Worm (Caenorhabditis elegans) whole organism, late embryonic: ENCODE data around the gene jud-4.

ENCODE experiments used
- C08G9.2 ChIP-seq: sonication (generic microtip); optimal IDR thresholded peaks from 2 replicates; lab custom pipeline; 2016; ENCODE audit warnings: mild to moderate bottlenecking, missing genetic modification characterization, moderate library complexity, missing compliant biosample characterization
- K02D7.2 ChIP-seq: sonication (generic microtip); optimal IDR thresholded peaks from 2 replicates; lab custom pipeline; 2017; ENCODE audit warnings: mild to moderate bottlenecking, missing genetic modification characterization, missing compliant biosample characterization
- K09A11.1 ChIP-seq: sonication (generic microtip); optimal IDR thresholded peaks from 2 replicates; lab custom pipeline; 2017; ENCODE audit warnings: antibody characterized with exemption, mild to moderate bottlenecking, missing genetic modification characterization, missing compliant biosample characterization; ENCODE audit not compliant: insufficient read depth
- Y22D7AL.16 ChIP-seq: sonication (generic microtip); optimal IDR thresholded peaks from 2 replicates; lab custom pipeline; 2016; ENCODE audit warnings: missing genetic modification characterization, missing compliant biosample characterization
- ahr-1 ChIP-seq: sonication (generic microtip); optimal IDR thresholded peaks from 2 replicates; lab custom pipeline; 2016; ENCODE audit warnings: missing genetic modification characterization, missing compliant biosample characterization
- ceh-14 ChIP-seq: sonication (generic microtip); optimal IDR thresholded peaks from 2 replicates; lab custom pipeline; 2016; ENCODE audit warnings: missing genotype, missing genetic modification characterization, missing compliant biosample characterization
- ceh-18 ChIP-seq: sonication (generic microtip); optimal IDR thresholded peaks from 2 replicates; lab custom pipeline; 2016; ENCODE audit warnings: missing genetic modification characterization, missing compliant biosample characterization
- ceh-19 ChIP-seq: fragments of 200-800 bp; sonication (Bioruptor generic); optimal IDR thresholded peaks from 2 replicates; lab custom pipeline; 2018; ENCODE audit warnings: mild to moderate bottlenecking, missing genetic modification characterization, missing compliant biosample characterization
- ceh-2 ChIP-seq: sonication (generic microtip); optimal IDR thresholded peaks from 2 replicates; lab custom pipeline; 2016; ENCODE audit warnings: missing genotype, missing genetic modification characterization, missing compliant biosample characterization
- ceh-22 ChIP-seq: sonication (generic microtip); optimal IDR thresholded peaks from 2 replicates; lab custom pipeline; 2017; ENCODE audit warnings: missing biosample characterization, missing genetic modification characterization
- ceh-31 ChIP-seq: sonication (generic microtip); optimal IDR thresholded peaks from 2 replicates; lab custom pipeline; 2016; ENCODE audit warnings: missing genetic modification characterization, missing compliant biosample characterization
- ceh-34 ChIP-seq: sonication (generic microtip); optimal IDR thresholded peaks from 2 replicates; lab custom pipeline; 2016; ENCODE audit warnings: mild to moderate bottlenecking, missing genetic modification characterization, missing compliant biosample characterization
- ceh-45 ChIP-seq: fragments of 200-800 bp; sonication (Bioruptor generic); IDR thresholded peaks from 2 replicates; pipeline ENCODE4 v1.3.6; 2022; ENCODE audit warnings: missing genetic modification reagents, missing genetic modification characterization, missing compliant biosample characterization
- ceh-6 ChIP-seq: fragments of 200-800 bp; sonication (Bioruptor generic); optimal IDR thresholded peaks from 2 replicates; lab custom pipeline; 2018; ENCODE audit warnings: mild to moderate bottlenecking, missing genetic modification characterization, missing compliant biosample characterization
- ceh-9 ChIP-seq: sonication (generic microtip); optimal IDR thresholded peaks from 2 replicates; lab custom pipeline; 2016; ENCODE audit warnings: mild to moderate bottlenecking, missing genetic modification characterization, inconsistent platforms, missing compliant biosample characterization
- che-1 ChIP-seq: sonication (generic microtip); optimal IDR thresholded peaks from 2 replicates; lab custom pipeline; 2016; ENCODE audit warnings: mild to moderate bottlenecking, missing genetic modification characterization, missing compliant biosample characterization
- dve-1 ChIP-seq: sonication (generic microtip); optimal IDR thresholded peaks from 2 replicates; lab custom pipeline; 2017; ENCODE audit warnings: antibody characterized with exemption, mild to moderate bottlenecking, missing genetic modification characterization, missing compliant biosample characterization
- fax-1 ChIP-seq: sonication (generic microtip); optimal IDR thresholded peaks from 2 replicates; lab custom pipeline; 2016; ENCODE audit warnings: missing genotype, missing genetic modification characterization, missing compliant biosample characterization
- fkh-10 ChIP-seq: fragments of 150-350 bp; optimal IDR thresholded peaks from 2 replicates; lab custom pipeline; 2014; ENCODE audit warnings: missing biosample characterization, missing genetic modification reagents, missing genetic modification characterization
- gmeb-2 ChIP-seq: sonication (generic microtip); optimal IDR thresholded peaks from 2 replicates; lab custom pipeline; 2016; ENCODE audit warnings: missing genetic modification characterization, inconsistent platforms, missing compliant biosample characterization
- hlh-13 ChIP-seq: fragments of 200-800 bp; sonication (Bioruptor generic); optimal IDR thresholded peaks from 2 replicates; lab custom pipeline; 2018; ENCODE audit warnings: mild to moderate bottlenecking, missing genetic modification characterization, missing compliant biosample characterization
- hlh-15 ChIP-seq: sonication (generic microtip); optimal IDR thresholded peaks from 2 replicates; lab custom pipeline; 2016; ENCODE audit warnings: missing genetic modification characterization, missing compliant biosample characterization
- hlh-6 ChIP-seq: sonication (generic microtip); optimal IDR thresholded peaks from 2 replicates; lab custom pipeline; 2016; ENCODE audit warnings: missing genotype, missing genetic modification characterization, missing compliant biosample characterization
- hlh-8 ChIP-seq: sonication (generic microtip); optimal IDR thresholded peaks from 2 replicates; lab custom pipeline; 2016; ENCODE audit warnings: missing genotype, missing genetic modification characterization, missing compliant biosample characterization
- lim-6 ChIP-seq: sonication (generic microtip); optimal IDR thresholded peaks from 2 replicates; lab custom pipeline; 2016; ENCODE audit warnings: missing genetic modification characterization, missing compliant biosample characterization
- mec-3 ChIP-seq: sonication (generic microtip); optimal IDR thresholded peaks from 2 replicates; lab custom pipeline; 2016; ENCODE audit warnings: borderline replicate concordance, missing genetic modification characterization, missing compliant biosample characterization
- nfya-1 ChIP-seq: sonication (generic microtip); optimal IDR thresholded peaks from 2 replicates; lab custom pipeline; 2017; ENCODE audit warnings: missing genetic modification characterization, mild to moderate bottlenecking, missing compliant biosample characterization, antibody characterized with exemption, moderate library complexity
- nhr-11 ChIP-seq: fragments of 150-350 bp; optimal IDR thresholded peaks from 2 replicates; lab custom pipeline; 2014; ENCODE audit warnings: missing biosample characterization, missing genetic modification characterization
- nhr-232 ChIP-seq: sonication (generic microtip); optimal IDR thresholded peaks from 2 replicates; lab custom pipeline; 2016; ENCODE audit warnings: missing genetic modification characterization, missing compliant biosample characterization
- odd-2 ChIP-seq: sonication (generic microtip); optimal IDR thresholded peaks from 2 replicates; lab custom pipeline; 2017; ENCODE audit warnings: antibody characterized with exemption, mild to moderate bottlenecking, missing genetic modification characterization, missing compliant biosample characterization
- pha-2 ChIP-seq: sonication (generic microtip); optimal IDR thresholded peaks from 2 replicates; lab custom pipeline; 2017; ENCODE audit warnings: mild to moderate bottlenecking, missing genetic modification characterization, missing compliant biosample characterization
- pqm-1 ChIP-seq: sonication (generic microtip); optimal IDR thresholded peaks from 2 replicates; lab custom pipeline; 2016; ENCODE audit warnings: missing genetic modification characterization, missing compliant biosample characterization
- pros-1 ChIP-seq: fragments of 150-350 bp; optimal IDR thresholded peaks from 2 replicates; lab custom pipeline; 2014; ENCODE audit warnings: missing biosample characterization, missing genetic modification reagents, missing genetic modification characterization
- rnt-1 ChIP-seq: sonication (generic microtip); optimal IDR thresholded peaks from 2 replicates; lab custom pipeline; 2016; ENCODE audit warnings: missing genetic modification characterization, missing compliant biosample characterization
- sox-4 ChIP-seq: sonication (generic microtip); optimal IDR thresholded peaks from 2 replicates; lab custom pipeline; 2017; ENCODE audit warnings: mild to moderate bottlenecking, missing genetic modification characterization, inconsistent platforms, missing compliant biosample characterization
- tbx-2 ChIP-seq: sonication (generic microtip); optimal IDR thresholded peaks from 2 replicates; lab custom pipeline; 2016; ENCODE audit warnings: missing genetic modification characterization, missing compliant biosample characterization
- tbx-7 ChIP-seq: sonication (generic microtip); optimal IDR thresholded peaks from 2 replicates; lab custom pipeline; 2016; ENCODE audit warnings: missing genotype, missing genetic modification characterization, missing compliant biosample characterization
- unc-42 ChIP-seq: sonication (generic microtip); optimal IDR thresholded peaks from 2 replicates; lab custom pipeline; 2016; ENCODE audit warnings: missing genotype, missing genetic modification characterization, missing compliant biosample characterization
- unc-55 ChIP-seq: sonication (generic microtip); optimal IDR thresholded peaks from 2 replicates; lab custom pipeline; 2017; ENCODE audit warnings: missing biosample characterization, missing genetic modification reagents, missing genetic modification characterization
- zip-5 ChIP-seq: sonication (generic microtip); optimal IDR thresholded peaks from 2 replicates; lab custom pipeline; 2016; ENCODE audit warnings: missing genetic modification characterization, missing compliant biosample characterization
- ztf-16 ChIP-seq: sonication (generic microtip); optimal IDR thresholded peaks from 2 replicates; lab custom pipeline; 2017; ENCODE audit warnings: missing genetic modification characterization, missing compliant biosample characterization

The jud-4 gene

DNA sequence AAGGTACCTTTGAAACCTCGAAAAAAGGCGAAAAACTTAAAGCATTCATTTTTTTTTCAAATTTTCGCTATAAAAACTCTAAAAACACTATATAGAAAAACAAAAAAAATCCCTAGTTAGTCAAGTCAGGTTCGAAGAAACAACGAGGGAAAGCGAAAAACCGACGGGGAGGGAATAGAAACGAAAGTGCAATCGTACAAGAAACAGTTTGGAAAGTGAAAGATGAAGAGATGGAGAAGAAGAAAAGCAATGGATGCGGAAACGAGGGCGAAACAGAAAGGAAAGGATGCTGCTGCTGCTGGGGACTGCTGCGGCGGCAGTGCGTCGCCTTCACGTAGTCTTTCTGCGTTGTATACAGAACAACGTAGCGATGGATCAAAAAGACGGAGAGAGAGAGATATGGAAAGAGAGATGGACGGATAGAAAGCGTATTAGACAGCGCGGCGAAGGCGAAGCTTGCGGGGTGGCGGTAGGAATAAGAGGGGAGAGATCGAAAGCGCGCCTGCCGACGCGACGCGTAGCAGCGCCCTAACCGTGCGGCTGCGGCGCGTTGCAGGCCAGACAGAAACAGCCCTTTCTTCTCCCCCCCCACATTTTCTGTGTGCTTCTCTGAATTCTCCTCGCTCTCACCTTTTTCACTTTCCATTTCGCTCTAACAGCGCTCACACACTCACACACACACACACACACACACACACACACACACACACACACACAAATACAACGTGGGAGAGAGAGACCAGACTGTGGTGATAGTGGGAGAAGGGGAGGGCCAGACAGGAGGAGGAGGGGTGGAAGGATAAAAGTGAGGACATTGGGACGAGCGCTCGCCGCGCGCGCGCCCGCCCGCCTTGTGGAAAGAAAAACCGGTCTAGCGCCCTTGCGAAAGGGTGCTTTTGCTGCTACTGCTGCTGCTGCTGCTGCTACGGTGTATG, 8.8 kb upstream of the jud-4 start (continued):
- TF ChIP-seq tbx-7 (no peak), ceh-18 (tag; lab: Kevin White, UChicago) (peak; percentile 94), odd-2 (tag; lab: Kevin White, UChicago) (no peak), hlh-15 (tag; lab: Kevin White, UChicago) (no peak), rnt-1 (peak; percentile 95), che-1 (tag; lab: Kevin White, UChicago) (peak; percentile 40), hlh-8 (peak; percentile 29), zip-5 (no peak), fax-1 (tag; lab: Kevin White, UChicago) (peak; percentile 41), ceh-45 (GFP tag; lab: Robert Waterston, UW) (no peak), ceh-2 (tag; lab: Kevin White, UChicago) (peak; percentile 9), lim-6 (tag; lab: Kevin White, UChicago) (no peak), gmeb-2 (no peak), ahr-1 (tag; lab: Kevin White, UChicago) (no peak), K02D7.2 (peak; percentile 35), unc-42 (no peak), pha-2 (tag; lab: Kevin White, UChicago) (no peak), pros-1 (tag; lab: Kevin White, UChicago) (peak; percentile 82), ceh-19 (GFP tag; lab: Kevin White, UChicago) (peak; percentile 82), hlh-13 (GFP tag; lab: Kevin White, UChicago) (no peak), mec-3 (tag; lab: Kevin White, UChicago) (no peak), hlh-6 (tag; lab: Kevin White, UChicago) (no peak), nhr-232 (no peak), ceh-14 (tag; lab: Kevin White, UChicago) (peak; percentile 59), dve-1 (tag; lab: Kevin White, UChicago) (peak; percentile 76), ztf-16 (tag; lab: Kevin White, UChicago) (peak; percentile 38), nhr-11 (tag; lab: Kevin White, UChicago) (no peak), tbx-2 (tag; lab: Kevin White, UChicago) (peak; percentile 73), ceh-9 (tag; lab: Kevin White, UChicago) (no peak)

- TF ChIP-seq sox-4 (tag; lab: Kevin White, UChicago) (no peak), K09A11.1 (no peak), ceh-22 (tag; lab: Kevin White, UChicago) (no peak), C08G9.2 (tag; lab: Kevin White, UChicago) (no peak)
- TF ChIP-seq, all 69 proteins: peak for 0
Measured at ce11 chrX:15276241-15276640, 7.7 kb upstream of the jud-4 start.

DNA sequence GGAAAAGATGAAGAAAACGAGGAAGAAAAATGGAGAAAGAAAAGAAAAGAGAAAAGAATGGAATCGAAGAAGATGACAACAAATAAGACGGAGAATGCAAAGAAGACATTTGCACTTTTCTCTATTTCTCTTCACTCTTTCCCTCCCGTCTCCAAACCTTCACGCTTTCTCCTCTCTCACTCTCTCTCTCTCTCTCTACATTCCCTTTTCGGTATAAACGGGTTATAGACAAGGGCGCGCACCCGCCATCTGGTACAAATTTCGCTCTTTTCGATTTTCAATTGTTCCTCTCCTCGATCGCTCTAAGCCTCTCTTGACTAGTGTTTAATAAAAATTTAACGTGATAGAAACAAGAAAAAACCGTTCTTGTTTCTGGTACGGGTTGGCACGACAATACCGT, 7.1 kb upstream of the jud-4 start:
- TF ChIP-seq ceh-2 (tag; lab: Kevin White, UChicago) (peak; percentile 11), dve-1 (tag; lab: Kevin White, UChicago) (peak; percentile 71), rnt-1 (peak; percentile 19), tbx-7 (no peak), pqm-1 (tag; lab: Kevin White, UChicago) (no peak), tbx-2 (tag; lab: Kevin White, UChicago) (peak; percentile 66), ceh-19 (GFP tag; lab: Kevin White, UChicago) (peak; percentile 14), ceh-6 (GFP tag; lab: Kevin White, UChicago) (no peak), nfya-1 (tag; lab: Kevin White, UChicago) (peak; percentile 68), unc-42 (peak; percentile 97), unc-55 (GFP tag; lab: Kevin White, UChicago) (peak; percentile 56), ceh-34 (tag; lab: Kevin White, UChicago) (peak; percentile 43), fkh-10 (GFP tag; lab: Kevin White, UChicago) (peak; percentile 29), ceh-31 (tag; lab: Kevin White, UChicago) (peak; percentile 81), ceh-18 (tag; lab: Kevin White, UChicago) (peak; percentile 65), Y22D7AL.16 (tag; lab: Kevin White, UChicago) (no peak)
